Worm (Caenorhabditis elegans) whole organism, L4/young adult: ENCODE results near the gene unc-62.

Source experiments
- W03F9.2 ChIP-seq: fragments of 150-350 bp; optimal IDR thresholded peaks from 2 replicates; lab custom pipeline; 2014; ENCODE audit warnings: missing biosample characterization, missing genetic modification characterization
- dao-5 ChIP-seq: sonication (generic microtip); optimal IDR thresholded peaks from 2 replicates; lab custom pipeline; 2016; ENCODE audit warnings: missing genotype, missing genetic modification characterization, moderate library complexity, missing compliant biosample characterization
- him-1 ChIP-seq: sonication (generic microtip); optimal IDR thresholded peaks from 2 replicates; lab custom pipeline; 2016; ENCODE audit warnings: missing genotype, missing genetic modification reagents, missing genetic modification characterization, missing compliant biosample characterization

ce11 chrV:4505408-4506270, 8.4 kb downstream of the unc-62 start:
- no peak for TF ChIP-seq him-1
- no peak for TF ChIP-seq dao-5 (tag; lab: Kevin White, UChicago)
- TF ChIP-seq W03F9.2 (tag; lab: Kevin White, UChicago): no peak
